Fruit fly (Drosophila melanogaster) whole organism, embryonic: ENCODE measurements around the gene CG12880.
A peak's percentile ranks its signal among the peaks of the same experiment; 100 is the strongest.

Experiments used
- Adf1 ChIP-seq: fragments of 200-800 bp; sonication (Bioruptor generic); IDR thresholded peaks from 2 replicates; pipeline ENCODE4 v1.3.6; 2022; ENCODE audit warnings: missing biosample characterization, missing genetic modification characterization
- Blimp-1 ChIP-seq: fragments of 200-800 bp; sonication (Bioruptor generic); optimal IDR thresholded peaks from 3 replicates; lab custom pipeline; 2018; ENCODE audit warnings: missing biosample characterization, missing genetic modification characterization, mild to moderate bottlenecking, moderate library complexity, missing genetic modification reagents
- CG10274 ChIP-seq: fragments of 200-800 bp; sonication (Bioruptor generic); optimal IDR thresholded peaks from 3 replicates; lab custom pipeline; 2017; ENCODE audit warnings: missing biosample characterization, mild to moderate bottlenecking, missing genetic modification characterization
- CG10431 ChIP-seq: fragments of 200-800 bp; sonication (Bioruptor generic); optimal IDR thresholded peaks from 3 replicates; lab custom pipeline; 2018; ENCODE audit warnings: missing biosample characterization, mild to moderate bottlenecking, missing genetic modification characterization
- CG11723 ChIP-seq: fragments of 200-800 bp; sonication (Bioruptor generic); optimal IDR thresholded peaks from 2 replicates; lab custom pipeline; 2017; ENCODE audit warnings: missing biosample characterization, mild to moderate bottlenecking, missing genetic modification characterization
- CG12104 ChIP-seq: fragments of 200-800 bp; sonication (Bioruptor generic); optimal IDR thresholded peaks from 3 replicates; lab custom pipeline; 2016; ENCODE audit warnings: missing biosample characterization, missing genetic modification characterization
- CG12942 ChIP-seq: fragments of 200-800 bp; sonication (Bioruptor generic); optimal IDR thresholded peaks from 3 replicates; lab custom pipeline; 2016; ENCODE audit warnings: missing biosample characterization, missing genetic modification characterization
- CG14965 ChIP-seq: fragments of 200-800 bp; sonication (Bioruptor generic); optimal IDR thresholded peaks from 2 replicates; lab custom pipeline; 2016; ENCODE audit warnings: missing biosample characterization, missing genetic modification characterization, borderline replicate concordance
- CG15073 ChIP-seq: fragments of 200-800 bp; sonication (Bioruptor generic); optimal IDR thresholded peaks from 2 replicates; lab custom pipeline; 2016; ENCODE audit warnings: missing biosample characterization, missing genetic modification characterization
- CG15514 ChIP-seq: fragments of 200-800 bp; sonication (Bioruptor generic); optimal IDR thresholded peaks from 3 replicates; lab custom pipeline; 2017; ENCODE audit warnings: missing biosample characterization, missing genetic modification characterization, mild to moderate bottlenecking, moderate library complexity, missing genetic modification reagents
- CG2202 ChIP-seq: fragments of 200-800 bp; sonication (Bioruptor generic); optimal IDR thresholded peaks from 2 replicates; lab custom pipeline; 2018; ENCODE audit warnings: missing biosample characterization, mild to moderate bottlenecking, missing genetic modification characterization
- CG2712 ChIP-seq: fragments of 200-800 bp; optimal IDR thresholded peaks from 3 replicates; lab custom pipeline; 2019; ENCODE audit warnings: missing biosample characterization, mild to moderate bottlenecking, missing genetic modification characterization, moderate library complexity
- CG2875 ChIP-seq: fragments of 200-800 bp; sonication (Bioruptor generic); optimal IDR thresholded peaks from 2 replicates; lab custom pipeline; 2017; ENCODE audit warnings: missing biosample characterization, mild to moderate bottlenecking, missing genetic modification characterization, missing genetic modification reagents
- CG4360 ChIP-seq: fragments of 200-800 bp; sonication (Bioruptor generic); IDR thresholded peaks from 2 replicates; pipeline ENCODE4 v1.3.6; 2022; ENCODE audit warnings: missing biosample characterization, missing genetic modification characterization
- CG6272 ChIP-seq: fragments of 200-800 bp; sonication (Bioruptor generic); IDR thresholded peaks from 2 replicates; pipeline ENCODE4 v1.3.6; 2022; ENCODE audit warnings: missing biosample characterization, missing genetic modification characterization
- CG6791 ChIP-seq: fragments of 200-800 bp; sonication (Bioruptor generic); IDR thresholded peaks from 3 replicates; pipeline ENCODE4 v1.3.6; 2022; ENCODE audit warnings: missing biosample characterization, missing genetic modification characterization; ENCODE audit not compliant: partially characterized antibody
- CG7928 ChIP-seq: fragments of 200-800 bp; sonication (Bioruptor generic); optimal IDR thresholded peaks from 2 replicates; lab custom pipeline; 2017; ENCODE audit warnings: missing biosample characterization, mild to moderate bottlenecking, missing genetic modification characterization
- CG7963 ChIP-seq: fragments of 200-800 bp; sonication (Bioruptor generic); IDR thresholded peaks from 3 replicates; pipeline ENCODE4 v1.3.6; 2022; ENCODE audit warnings: missing biosample characterization, missing genetic modification characterization; ENCODE audit not compliant: partially characterized antibody
- CG8924 ChIP-seq: fragments of 200-800 bp; optimal IDR thresholded peaks from 3 replicates; lab custom pipeline; 2019; ENCODE audit warnings: missing biosample characterization, mild to moderate bottlenecking, missing genetic modification characterization, moderate library complexity
- Chrac-16 ChIP-seq: fragments of 200-800 bp; sonication (Bioruptor generic); optimal IDR thresholded peaks from 3 replicates; lab custom pipeline; 2016; ENCODE audit warnings: missing biosample characterization, missing genetic modification characterization
- Dp ChIP-seq: fragments of 200-800 bp; sonication (Bioruptor generic); optimal IDR thresholded peaks from 2 replicates; lab custom pipeline; 2018; ENCODE audit warnings: missing biosample characterization, mild to moderate bottlenecking, missing genetic modification characterization, moderate library complexity
- Gsc ChIP-seq: fragments of 200-800 bp; sonication (Bioruptor generic); IDR thresholded peaks from 2 replicates; pipeline ENCODE4 v1.3.6; 2022; ENCODE audit warnings: missing biosample characterization, missing genetic modification characterization
- HLH3B ChIP-seq: fragments of 200-800 bp; sonication (Bioruptor generic); IDR thresholded peaks from 2 replicates; pipeline ENCODE4 v1.3.6; 2022; ENCODE audit warnings: missing biosample characterization, missing genetic modification characterization
- HmgD ChIP-seq: fragments of 200-800 bp; sonication (Bioruptor generic); optimal IDR thresholded peaks from 3 replicates; lab custom pipeline; 2016; ENCODE audit warnings: missing biosample characterization, missing genetic modification characterization
- Hmr ChIP-seq: fragments of 200-800 bp; sonication (Bioruptor generic); optimal IDR thresholded peaks from 3 replicates; lab custom pipeline; 2017; ENCODE audit warnings: mild to moderate bottlenecking, missing biosample characterization, missing genetic modification reagents, missing genetic modification characterization
- Hr51 ChIP-seq, 2 experiments: fragments of 200-800 bp; sonication (Bioruptor generic); optimal IDR thresholded peaks; 2 replicates in 1 of 2; 3 replicates in 1 of 2; lab custom pipeline; 2016 to 2018; ENCODE audit warnings: missing biosample characterization in 2 of 2, missing genetic modification characterization in 2 of 2, mild to moderate bottlenecking in 1 of 2, moderate library complexity in 1 of 2
- Hsf ChIP-seq: fragments of 200-800 bp; sonication (Bioruptor generic); optimal IDR thresholded peaks from 3 replicates; lab custom pipeline; 2016; ENCODE audit warnings: missing biosample characterization, missing genetic modification characterization
- Mad ChIP-seq: fragments of 200-800 bp; sonication (Bioruptor generic); optimal IDR thresholded peaks from 2 replicates; lab custom pipeline; 2016; ENCODE audit warnings: missing biosample characterization, missing genetic modification characterization
- Oli ChIP-seq: fragments of 200-800 bp; sonication (Bioruptor generic); optimal IDR thresholded peaks from 2 replicates; lab custom pipeline; 2018; ENCODE audit warnings: missing biosample characterization, mild to moderate bottlenecking, missing genetic modification characterization, moderate library complexity
- Ssrp ChIP-seq: fragments of 200-800 bp; sonication (Bioruptor generic); optimal IDR thresholded peaks from 2 replicates; lab custom pipeline; 2018; ENCODE audit warnings: missing biosample characterization, mild to moderate bottlenecking, missing genetic modification characterization, moderate library complexity
- Xbp1 ChIP-seq: fragments of 200-800 bp; sonication (Bioruptor generic); optimal IDR thresholded peaks from 3 replicates; lab custom pipeline; 2016; ENCODE audit warnings: missing biosample characterization, mild to moderate bottlenecking, missing genetic modification characterization
- Xrp1 ChIP-seq: fragments of 200-800 bp; sonication (Bioruptor generic); IDR thresholded peaks from 2 replicates; pipeline ENCODE4 v1.3.6; 2022; ENCODE audit warnings: missing biosample characterization, missing genetic modification characterization
- ash1 ChIP-seq: fragments of 200-800 bp; sonication (Bioruptor generic); optimal IDR thresholded peaks from 2 replicates; lab custom pipeline; 2018; ENCODE audit warnings: missing biosample characterization, mild to moderate bottlenecking, missing genetic modification characterization
- bsh ChIP-seq, 2 experiments: fragments of 200-800 bp; sonication (Bioruptor generic); optimal IDR thresholded peaks; 2 replicates each; lab custom pipeline; 2017 to 2018; ENCODE audit warnings: mild to moderate bottlenecking in 2 of 2, missing biosample characterization in 2 of 2, missing genetic modification characterization in 2 of 2, moderate library complexity in 1 of 2
- chinmo ChIP-seq: fragments of 200-800 bp; sonication (Bioruptor generic); IDR thresholded peaks from 4 replicates; pipeline ENCODE4 v1.3.6; 2022; ENCODE audit warnings: missing biosample characterization, missing genetic modification characterization; ENCODE audit not compliant: partially characterized antibody
- cwo ChIP-seq: fragments of 200-800 bp; sonication (Bioruptor generic); optimal IDR thresholded peaks from 3 replicates; lab custom pipeline; 2017; ENCODE audit warnings: missing biosample characterization, missing genetic modification characterization, mild to moderate bottlenecking, moderate library complexity, missing genetic modification reagents
- dmrt11E ChIP-seq: fragments of 200-800 bp; sonication (Bioruptor generic); optimal IDR thresholded peaks from 3 replicates; lab custom pipeline; 2018; ENCODE audit warnings: missing biosample characterization, mild to moderate bottlenecking, missing genetic modification characterization, moderate library complexity
- dmrt99B ChIP-seq: fragments of 200-800 bp; sonication (Bioruptor generic); optimal IDR thresholded peaks from 2 replicates; lab custom pipeline; 2018; ENCODE audit warnings: missing biosample characterization, mild to moderate bottlenecking, missing genetic modification characterization, moderate library complexity
- dpn ChIP-seq, 2 experiments: fragments of 200-800 bp; sonication (Bioruptor generic); optimal IDR thresholded peaks; 3 replicates each; lab custom pipeline; 2016; ENCODE audit warnings: missing biosample characterization in 2 of 2, missing genetic modification characterization in 2 of 2
- dysf ChIP-seq: fragments of 200-800 bp; sonication (Bioruptor generic); IDR thresholded peaks from 3 replicates; pipeline ENCODE4 v1.3.6; 2022; ENCODE audit warnings: missing biosample characterization, missing genetic modification characterization
- emc ChIP-seq: fragments of 200-800 bp; sonication (Bioruptor generic); optimal IDR thresholded peaks from 2 replicates; lab custom pipeline; 2016; ENCODE audit warnings: missing biosample characterization, missing genetic modification characterization
- jigr1 ChIP-seq: fragments of 200-800 bp; sonication (Bioruptor generic); IDR thresholded peaks from 3 replicates; pipeline ENCODE4 v1.3.6; 2022; ENCODE audit warnings: missing biosample characterization, missing genetic modification characterization
- kay ChIP-seq: fragments of 200-800 bp; sonication (Bioruptor generic); optimal IDR thresholded peaks from 2 replicates; lab custom pipeline; 2016; ENCODE audit warnings: missing biosample characterization, missing genetic modification characterization
- kni ChIP-seq: fragments of 200-800 bp; sonication (Bioruptor generic); optimal IDR thresholded peaks from 3 replicates; lab custom pipeline; 2017; ENCODE audit warnings: mild to moderate bottlenecking, missing biosample characterization, missing genetic modification reagents, missing genetic modification characterization
- ro ChIP-seq: fragments of 200-800 bp; sonication (Bioruptor generic); IDR thresholded peaks from 2 replicates; pipeline ENCODE4 v1.3.6; 2022; ENCODE audit warnings: missing biosample characterization, missing genetic modification characterization
- shn ChIP-seq: fragments of 200-800 bp; sonication (Bioruptor generic); optimal IDR thresholded peaks from 3 replicates; lab custom pipeline; 2016; ENCODE audit warnings: missing biosample characterization, missing genetic modification characterization
- sisA ChIP-seq: fragments of 200-800 bp; sonication (Bioruptor generic); IDR thresholded peaks from 2 replicates; pipeline ENCODE4 v1.3.6; 2022; ENCODE audit warnings: missing biosample characterization, missing genetic modification characterization
- slou ChIP-seq: fragments of 200-800 bp; sonication (Bioruptor generic); optimal IDR thresholded peaks from 3 replicates; lab custom pipeline; 2016; ENCODE audit warnings: missing biosample characterization, missing genetic modification characterization
- tgo ChIP-seq: fragments of 200-800 bp; sonication (Bioruptor generic); IDR thresholded peaks from 3 replicates; pipeline ENCODE4 v1.3.6; 2022; ENCODE audit warnings: missing biosample characterization, missing genetic modification characterization
- unpg ChIP-seq: fragments of 200-800 bp; sonication (Bioruptor generic); optimal IDR thresholded peaks from 3 replicates; lab custom pipeline; 2018; ENCODE audit warnings: missing biosample characterization, mild to moderate bottlenecking, missing genetic modification characterization, moderate library complexity
- yki ChIP-seq: fragments of >200 bp; optimal IDR thresholded peaks from 3 replicates; lab custom pipeline; 2018

The CG12880 gene

dm6 chr3R:27661971-27662489 lies 23.7 kb upstream of the CG12880 start, which contains the start of gene unc80 (continued):
- no peak for TF ChIP-seq CG8924 (tag; lab: Kevin White, UChicago)
- TF ChIP-seq CG12104 (GFP tag; lab: Kevin White, UChicago), result no peak
- TF ChIP-seq Blimp-1, result no peak
- TF ChIP-seq Hmr, result peak; percentile 59
- TF ChIP-seq CG12942 (GFP tag; lab: Kevin White, UChicago), result no peak
- no peak for TF ChIP-seq jigr1
- TF ChIP-seq Xrp1 (GFP tag; lab: Robert Waterston, UW), result no peak
- no peak for TF ChIP-seq CG7963 (GFP tag; lab: Robert Waterston, UW)
- no peak for TF ChIP-seq bsh (GFP tag; optimal IDR thresholded peaks at IDR 0.05; lab: Kevin White, UChicago)
- TF ChIP-seq dmrt99B (tag; lab: Kevin White, UChicago), result no peak
- no peak for TF ChIP-seq CG2875 (GFP tag; lab: Kevin White, UChicago)
- no peak for TF ChIP-seq HmgD (GFP tag; lab: Kevin White, UChicago)
- peak; percentile 9; the same call in 1 of the 2 replicates for TF ChIP-seq Adf1 (GFP tag; lab: Robert Waterston, UW)
- TF ChIP-seq Dp (GFP tag; lab: Kevin White, UChicago), result no peak
- no peak for TF ChIP-seq kay (GFP tag; lab: Kevin White, UChicago)
- no peak for TF ChIP-seq CG2202 (tag; lab: Kevin White, UChicago)
- no peak for TF ChIP-seq CG7928 (GFP tag; lab: Kevin White, UChicago)
- TF ChIP-seq emc (GFP tag; lab: Kevin White, UChicago), result no peak
- no peak for TF ChIP-seq slou (GFP tag; lab: Kevin White, UChicago)
- TF ChIP-seq ash1 (GFP tag; lab: Kevin White, UChicago), result no peak
- no peak for TF ChIP-seq sisA (GFP tag; lab: Robert Waterston, UW)
- no peak for TF ChIP-seq CG6791 (GFP tag; lab: Robert Waterston, UW)
- no peak for TF ChIP-seq CG14965 (GFP tag; lab: Kevin White, UChicago)
- TF ChIP-seq CG10431, result no peak
- no peak for TF ChIP-seq shn
- TF ChIP-seq HLH3B (GFP tag; lab: Robert Waterston, UW), result no peak
- TF ChIP-seq yki, result no peak
- TF ChIP-seq Hsf (GFP tag; lab: Kevin White, UChicago), result no peak
- TF ChIP-seq tgo (GFP tag; lab: Robert Waterston, UW), result no peak
- TF ChIP-seq Hr51 (GFP tag; optimal IDR thresholded peaks at IDR 0.05; lab: Kevin White, UChicago), result no peak
- TF ChIP-seq ro (GFP tag; lab: Robert Waterston, UW), result no peak
- TF ChIP-seq Oli (tag; lab: Kevin White, UChicago), result no peak
- no peak for TF ChIP-seq unpg (GFP tag; lab: Kevin White, UChicago)
- TF ChIP-seq cwo (GFP tag; lab: Kevin White, UChicago), result no peak
- TF ChIP-seq CG4360, result no peak
- no peak for TF ChIP-seq dpn (GFP tag; optimal IDR thresholded peaks at IDR 0.05; lab: Kevin White, UChicago)
- TF ChIP-seq kni (GFP tag; lab: Kevin White, UChicago), result no peak
- peak; percentile 19 for TF ChIP-seq CG15514 (GFP tag; lab: Kevin White, UChicago)
- no peak for TF ChIP-seq Ssrp (tag; lab: Kevin White, UChicago)
- TF ChIP-seq Chrac-16 (GFP tag; lab: Kevin White, UChicago), result no peak
- peak; percentile 32; the same call in 1 of the 3 replicates for TF ChIP-seq dysf (GFP tag; lab: Robert Waterston, UW)
- TF ChIP-seq Mad, result no peak
- TF ChIP-seq CG11723, result no peak
- TF ChIP-seq CG10274 (GFP tag; lab: Kevin White, UChicago), result no peak
- no peak for TF ChIP-seq CG2712 (tag; lab: Kevin White, UChicago)
- no peak for TF ChIP-seq Gsc
- TF ChIP-seq CG15073 (GFP tag; lab: Kevin White, UChicago), result no peak
- TF ChIP-seq dmrt11E (tag; lab: Kevin White, UChicago), result no peak
- TF ChIP-seq Xbp1, result no peak
- no peak for TF ChIP-seq chinmo
- no peak for TF ChIP-seq CG6272
